Worm (Caenorhabditis elegans): ENCODE results near the gene scyl-1.

Gene scyl-1

ce11 chrV:13046125-13047123 is 4.9 kb upstream of the scyl-1 start:
- peak; percentile 62 for TF ChIP-seq dve-1 (tag; optimal IDR thresholded peaks at IDR 0.05; ENCODE audit: insufficient read depth)
- peak; percentile 6 for TF ChIP-seq hlh-30 (tag; optimal IDR thresholded peaks at IDR 0.05; ENCODE audit: insufficient read depth)
- no peak for TF ChIP-seq nhr-41 (GFP tag; IDR thresholded peaks at IDR 0.05)
- no peak for TF ChIP-seq R02D3.7 (tag; optimal IDR thresholded peaks at IDR 0.05)
- peak; percentile 45; the same call in 1 of the 2 replicates for TF ChIP-seq tra-1 (GFP tag; IDR thresholded peaks at IDR 0.05)
- no peak for TF ChIP-seq mdt-29 (GFP tag; IDR thresholded peaks at IDR 0.05)
- no peak for TF ChIP-seq zfp-3 (GFP tag; conservative IDR thresholded peaks at IDR 0.05)
- TF ChIP-seq lsy-2 (tag; optimal IDR thresholded peaks at IDR 0.05), result peak in 1 of 2 experiments; percentile 20
- TF ChIP-seq nhr-237 (tag; optimal IDR thresholded peaks at IDR 0.05), result no peak
- 0 out of 2 replicates have a peak, but pooled peaks have one; percentile 15 for TF ChIP-seq php-3 (GFP tag; IDR thresholded peaks at IDR 0.05)
- no peak for TF ChIP-seq lin-13 (GFP tag; optimal IDR thresholded peaks at IDR 0.05)
- no peak for TF ChIP-seq daf-8 (GFP tag; IDR thresholded peaks at IDR 0.05)
- TF ChIP-seq nhr-48 (tag; optimal IDR thresholded peaks at IDR 0.05), result peak; percentile 25
- TF ChIP-seq hlh-11 (tag; optimal IDR thresholded peaks at IDR 0.05), result peak; percentile 63
- TF ChIP-seq pqm-1 (tag; optimal IDR thresholded peaks at IDR 0.05), result peak; percentile 59
- no peak for TF ChIP-seq unc-39 (tag; optimal IDR thresholded peaks at IDR 0.05)
- TF ChIP-seq dmd-6 (GFP tag; IDR thresholded peaks at IDR 0.05), result peak; percentile 83
- peak; percentile 50 for TF ChIP-seq mep-1 (tag; optimal IDR thresholded peaks at IDR 0.05)
- TF ChIP-seq Y75B8A.6 (GFP tag; IDR thresholded peaks at IDR 0.05), result no peak
- TF ChIP-seq daf-12 (tag; optimal IDR thresholded peaks at IDR 0.05), result no peak
- peak; percentile 6; the same call in 1 of the 2 replicates for TF ChIP-seq lin-38 (GFP tag; IDR thresholded peaks at IDR 0.05)
- peak in 1 of 2 experiments; percentile 62 for TF ChIP-seq unc-62 (GFP tag; optimal IDR thresholded peaks at IDR 0.05 in 1 of 2)
- no peak for TF ChIP-seq unc-62 (tag; optimal IDR thresholded peaks at IDR 0.05)
- TF ChIP-seq mes-2 (tag; optimal IDR thresholded peaks at IDR 0.05; ENCODE audit: poor library complexity, severe bottlenecking), result peak; percentile 16
- TF ChIP-seq aha-1 (tag), result peak; percentile 72
- no peak for TF ChIP-seq nhr-111 (GFP tag; optimal IDR thresholded peaks at IDR 0.05)
- 0 out of 2 replicates have a peak, but pooled peaks have one; percentile 7 for TF ChIP-seq T26A8.4 (GFP tag; IDR thresholded peaks at IDR 0.05)
- TF ChIP-seq aly-2 (tag; optimal IDR thresholded peaks at IDR 0.05), result no peak
- no peak for TF ChIP-seq mxl-3 (GFP tag; optimal IDR thresholded peaks at IDR 0.05)
- no peak for TF ChIP-seq daf-19 (GFP tag; conservative IDR thresholded peaks at IDR 0.05)
- TF ChIP-seq ztf-11 (tag; optimal IDR thresholded peaks at IDR 0.05), result no peak
- peak; percentile 50 for TF ChIP-seq nhr-28 (tag; optimal IDR thresholded peaks at IDR 0.05)
- TF ChIP-seq daf-16 (GFP tag; optimal IDR thresholded peaks at IDR 0.05), result peak in 1 of 2 experiments; percentile 35
- peak; percentile 64 for TF ChIP-seq daf-16 (tag; optimal IDR thresholded peaks at IDR 0.05)
- no peak for TF ChIP-seq spr-1 (tag; optimal IDR thresholded peaks at IDR 0.05)
- TF ChIP-seq nhr-77 (tag; optimal IDR thresholded peaks at IDR 0.05), result peak; percentile 11
- TF ChIP-seq lin-1 (GFP tag; IDR thresholded peaks at IDR 0.05), result no peak
- 0 out of 2 replicates have a peak, but pooled peaks have one; percentile 8 for TF ChIP-seq ctbp-1 (GFP tag; IDR thresholded peaks at IDR 0.05)
- no peak for TF ChIP-seq dpl-1 (GFP tag; optimal IDR thresholded peaks at IDR 0.05)
- TF ChIP-seq fos-1 (tag; optimal IDR thresholded peaks at IDR 0.05), result no peak
- peak; percentile 34; the same call in 1 of the 2 replicates for TF ChIP-seq dmd-9 (GFP tag; IDR thresholded peaks at IDR 0.05)

Data from whole organism, L4 larva.